Fruit fly (Drosophila melanogaster) whole organism, pupa: Measurements from ENCODE around the gene lok.

Experiments used
- CG10348 ChIP-seq: fragments of 200-800 bp; sonication (Bioruptor generic); IDR thresholded peaks from 2 replicates; pipeline ENCODE4 v1.3.6; 2022; ENCODE audit warnings: missing biosample characterization, missing genetic modification characterization
- CG13204 ChIP-seq: fragments of 200-800 bp; sonication (Bioruptor generic); optimal IDR thresholded peaks from 2 replicates; lab custom pipeline; 2018; ENCODE audit warnings: missing biosample characterization, mild to moderate bottlenecking, missing genetic modification characterization, moderate library complexity
- CG14655 ChIP-seq: fragments of 200-800 bp; sonication (Bioruptor generic); optimal IDR thresholded peaks from 3 replicates; lab custom pipeline; 2017; ENCODE audit warnings: mild to moderate bottlenecking, missing biosample characterization, missing genetic modification reagents, missing genetic modification characterization
- CG17806 ChIP-seq: fragments of 200-800 bp; sonication (Bioruptor generic); optimal IDR thresholded peaks from 2 replicates; lab custom pipeline; 2018; ENCODE audit warnings: missing biosample characterization, mild to moderate bottlenecking, missing genetic modification characterization, moderate library complexity
- CG32121 ChIP-seq: fragments of 200-800 bp; sonication (Bioruptor generic); IDR thresholded peaks from 2 replicates; pipeline ENCODE4 v1.3.6; 2022; ENCODE audit warnings: missing biosample characterization, missing genetic modification characterization
- CG8159 ChIP-seq: fragments of 200-800 bp; sonication (Bioruptor generic); optimal IDR thresholded peaks from 3 replicates; lab custom pipeline; 2018; ENCODE audit warnings: missing biosample characterization, mild to moderate bottlenecking, missing genetic modification characterization, moderate library complexity
- D1 ChIP-seq: fragments of 200-800 bp; sonication (Bioruptor generic); optimal IDR thresholded peaks from 2 replicates; lab custom pipeline; 2018; ENCODE audit warnings: missing biosample characterization, mild to moderate bottlenecking, missing genetic modification characterization, moderate library complexity
- EcR ChIP-seq: fragments of 200-800 bp; sonication (Bioruptor generic); optimal IDR thresholded peaks from 3 replicates; lab custom pipeline; 2019; ENCODE audit warnings: missing biosample characterization, missing genetic modification characterization, mild to moderate bottlenecking, moderate library complexity, missing genetic modification reagents
- Pif1A ChIP-seq: fragments of 200-800 bp; sonication (Bioruptor generic); optimal IDR thresholded peaks from 3 replicates; lab custom pipeline; 2016; ENCODE audit warnings: missing biosample characterization, missing genetic modification characterization

- TF ChIP-seq EcR (GFP tag; lab: Kevin White, UChicago) (no peak), CG14655 (GFP tag; lab: Kevin White, UChicago) (peak; percentile 41), CG32121 (no peak), Pif1A (no peak), D1 (tag; lab: Kevin White, UChicago) (peak; percentile 61), CG10348 (GFP tag; lab: Robert Waterston, UW) (no peak), CG13204 (GFP tag; lab: Kevin White, UChicago) (no peak), CG8159 (tag; lab: Kevin White, UChicago) (peak; percentile 55), CG17806 (peak; percentile 39)
Measured at dm6 chr2L:20097105-20097631, 35.9 kb downstream of the lok start, which contains the start of the genes mRpS18B and Kua.
